ENCODE assay signal across 5 worm cellular contexts in genomic region chrV:3468436-3468835, ce11.
TF ChIP-seq lines count a peak whose summit lies in the region.

Gene gst-33, minus strand, starts transcription at chrV:3468562.

TF ChIP-seq in whole organism, L1 larva, 84 proteins besides CTCF, POLR2A, EP300 and RAD21:
- TF ChIP-seq ces-1 (GFP tag; optimal IDR thresholded peaks at IDR 0.05; lab: Kevin White, UChicago) (no peak), blmp-1 (tag; optimal IDR thresholded peaks at IDR 0.05; lab: Kevin White, UChicago) (peak; percentile 92), elt-3 (tag; optimal IDR thresholded peaks at IDR 0.05; lab: Kevin White, UChicago) (peak in 1 of 6 experiments; percentile 26), efl-1 (optimal IDR thresholded peaks at IDR 0.05; lab: Kevin White, UChicago) (peak; percentile 20 to 33), efl-1 (GFP tag; optimal IDR thresholded peaks at IDR 0.05 in 1 of 2; lab: Kevin White, UChicago) (peak in 1 of 2 experiments; percentile 85), nhr-20 (tag; optimal IDR thresholded peaks at IDR 0.05; lab: Kevin White, UChicago) (peak; percentile 69), sptf-1 (tag; optimal IDR thresholded peaks at IDR 0.05; lab: Kevin White, UChicago) (no peak), snu-23 (GFP tag; optimal IDR thresholded peaks at IDR 0.05; lab: Kevin White, UChicago) (peak; percentile 51), elt-2 (tag; optimal IDR thresholded peaks at IDR 0.05; lab: Kevin White, UChicago) (peak; percentile 69), dpl-1 (GFP tag; optimal IDR thresholded peaks at IDR 0.05; lab: Kevin White, UChicago) (peak in 1 of 3 experiments; percentile 9), nhr-77 (tag; optimal IDR thresholded peaks at IDR 0.05; lab: Kevin White, UChicago) (peak; percentile 16), lin-35 (GFP tag; optimal IDR thresholded peaks at IDR 0.05; lab: Kevin White, UChicago) (peak in 1 of 2 experiments; percentile 44), mdl-1 (tag; optimal IDR thresholded peaks at IDR 0.05; lab: Kevin White, UChicago) (peak in 1 of 2 experiments; percentile 28), C04F5.9 (tag; optimal IDR thresholded peaks at IDR 0.05; lab: Kevin White, UChicago) (no peak), mab-9 (GFP tag; IDR thresholded peaks at IDR 0.05; lab: Robert Waterston, UW) (no peak), nhr-90 (tag; optimal IDR thresholded peaks at IDR 0.05; lab: Kevin White, UChicago; ENCODE audit: poor library complexity) (peak; percentile 40), nhr-85 (tag; lab: Kevin White, UChicago) (peak; percentile 80)

TF ChIP-seq in whole organism, L2 larva, 48 proteins besides CTCF, POLR2A, EP300 and RAD21 (continues in another document):
- TF ChIP-seq aly-2 (tag; optimal IDR thresholded peaks at IDR 0.05; lab: Kevin White, UChicago) = no peak
- TF ChIP-seq crh-2 (tag; optimal IDR thresholded peaks at IDR 0.05; lab: Kevin White, UChicago) = peak; percentile 22
- no peak for TF ChIP-seq unc-39 (tag; optimal IDR thresholded peaks at IDR 0.05; lab: Kevin White, UChicago)
- no peak for TF ChIP-seq C34F6.9 (tag; optimal IDR thresholded peaks at IDR 0.05; lab: Kevin White, UChicago)
- no peak for TF ChIP-seq peb-1 (tag; optimal IDR thresholded peaks at IDR 0.05; lab: Kevin White, UChicago)
- TF ChIP-seq ceh-82 (tag; optimal IDR thresholded peaks at IDR 0.05; lab: Kevin White, UChicago) = no peak
- no peak for TF ChIP-seq lin-13 (GFP tag; optimal IDR thresholded peaks at IDR 0.05; lab: Kevin White, UChicago)
- peak; percentile 39 for TF ChIP-seq nhr-129 (tag; optimal IDR thresholded peaks at IDR 0.05; lab: Kevin White, UChicago)
- no peak for TF ChIP-seq nhr-237 (tag; optimal IDR thresholded peaks at IDR 0.05; lab: Kevin White, UChicago)
- no peak for TF ChIP-seq unc-62 (GFP tag; optimal IDR thresholded peaks at IDR 0.05; lab: Kevin White, UChicago)
- peak; percentile 61 for TF ChIP-seq gmeb-1 (tag; optimal IDR thresholded peaks at IDR 0.05; lab: Kevin White, UChicago)
- TF ChIP-seq mdl-1 (tag; optimal IDR thresholded peaks at IDR 0.05; lab: Kevin White, UChicago) = no peak
- no peak for TF ChIP-seq R02D3.7 (tag; optimal IDR thresholded peaks at IDR 0.05; lab: Kevin White, UChicago)
- no peak for TF ChIP-seq nhr-12 (tag; optimal IDR thresholded peaks at IDR 0.05; lab: Kevin White, UChicago)
- no peak for TF ChIP-seq ama-1 (optimal IDR thresholded peaks at IDR 0.05; lab: Kevin White, UChicago)
- TF ChIP-seq snpc-4 (tag; optimal IDR thresholded peaks at IDR 0.05; lab: Kevin White, UChicago) = no peak
- no peak for TF ChIP-seq mbf-1 (tag; optimal IDR thresholded peaks at IDR 0.05; lab: Kevin White, UChicago)
- TF ChIP-seq elt-3 (tag; optimal IDR thresholded peaks at IDR 0.05; lab: Kevin White, UChicago) = no peak
- no peak for TF ChIP-seq ztf-11 (tag; optimal IDR thresholded peaks at IDR 0.05; lab: Kevin White, UChicago)
- TF ChIP-seq nhr-6 (tag; optimal IDR thresholded peaks at IDR 0.05; lab: Kevin White, UChicago) = no peak
- TF ChIP-seq F13H6.1 (tag; optimal IDR thresholded peaks at IDR 0.05; lab: Kevin White, UChicago) = peak; percentile 4

TF ChIP-seq in whole organism, L3 larva, 47 proteins besides CTCF, POLR2A, EP300 and RAD21:
- TF ChIP-seq elt-2 (tag; optimal IDR thresholded peaks at IDR 0.05; lab: Kevin White, UChicago) (peak; percentile 63), lin-15B (tag; optimal IDR thresholded peaks at IDR 0.05; lab: Kevin White, UChicago) (no peak), nhr-43 (tag; optimal IDR thresholded peaks at IDR 0.05; lab: Kevin White, UChicago; ENCODE audit: poor library complexity, severe bottlenecking) (peak; percentile 18), ztf-11 (tag; optimal IDR thresholded peaks at IDR 0.05; lab: Kevin White, UChicago) (no peak), ceh-28 (tag; optimal IDR thresholded peaks at IDR 0.05; lab: Kevin White, UChicago) (peak; percentile 4), pqm-1 (tag; optimal IDR thresholded peaks at IDR 0.05; lab: Kevin White, UChicago) (peak; percentile 67), nhr-11 (tag; optimal IDR thresholded peaks at IDR 0.05; lab: Kevin White, UChicago) (no peak)

TF ChIP-seq in whole organism, L4 larva, 104 proteins besides CTCF, POLR2A, EP300 and RAD21:
- peak; percentile 98 for TF ChIP-seq nhr-28 (tag; optimal IDR thresholded peaks at IDR 0.05; lab: Kevin White, UChicago)
- peak; percentile 50 for TF ChIP-seq pqm-1 (tag; optimal IDR thresholded peaks at IDR 0.05; lab: Kevin White, UChicago)
- TF ChIP-seq nhr-77 (tag; optimal IDR thresholded peaks at IDR 0.05; lab: Kevin White, UChicago) = peak; percentile 50
- no peak for TF ChIP-seq zip-2 (tag; optimal IDR thresholded peaks at IDR 0.05; lab: Kevin White, UChicago)
- TF ChIP-seq nhr-237 (tag; optimal IDR thresholded peaks at IDR 0.05; lab: Kevin White, UChicago) = no peak
- peak; percentile 97 for TF ChIP-seq nhr-102 (tag; optimal IDR thresholded peaks at IDR 0.05; lab: Kevin White, UChicago)
- no peak for TF ChIP-seq daf-16 (GFP tag; optimal IDR thresholded peaks at IDR 0.05; lab: Kevin White, UChicago)
- peak; percentile 87 for TF ChIP-seq daf-16 (tag; optimal IDR thresholded peaks at IDR 0.05; lab: Kevin White, UChicago)
TF ChIP-seq in whole organism, L4 larva: peak in this region for 5.

TF ChIP-seq in whole organism, young adult, 124 proteins besides CTCF, POLR2A, EP300 and RAD21:
- TF ChIP-seq mel-28 (tag; optimal IDR thresholded peaks at IDR 0.05; lab: Kevin White, UChicago; ENCODE audit: borderline replicate concordance) = no peak
- TF ChIP-seq hsf-1 (GFP tag; IDR thresholded peaks at IDR 0.05; lab: Robert Waterston, UW) = no peak
- TF ChIP-seq hmg-1.2 (GFP tag; IDR thresholded peaks at IDR 0.05; lab: Robert Waterston, UW) = peak; percentile 88
- no peak for TF ChIP-seq B0336.3 (GFP tag; IDR thresholded peaks at IDR 0.05; lab: Robert Waterston, UW)
- TF ChIP-seq unc-130 (GFP tag; optimal IDR thresholded peaks at IDR 0.05; lab: Kevin White, UChicago) = no peak
